Worm (Caenorhabditis elegans) whole organism, midembryonic: ENCODE results near the gene aos-1.

Source experiments
- T22C8.4 ChIP-seq: fragments of 200-800 bp; sonication (Bioruptor generic); IDR thresholded peaks from 2 replicates; pipeline ENCODE4 v1.3.6; 2022; ENCODE audit warnings: missing genetic modification characterization, missing compliant biosample characterization
- cog-1 ChIP-seq: sonication (generic microtip); optimal IDR thresholded peaks from 2 replicates; lab custom pipeline; 2016; ENCODE audit warnings: missing genetic modification characterization, missing compliant biosample characterization
- flt-1 ChIP-seq: fragments of 200-800 bp; sonication (Bioruptor generic); IDR thresholded peaks from 2 replicates; pipeline ENCODE4 v1.3.6; 2022; ENCODE audit warnings: missing genetic modification characterization, missing compliant biosample characterization
- klf-2 ChIP-seq: fragments of 200-800 bp; sonication (Bioruptor generic); conservative IDR thresholded peaks from 2 replicates; pipeline ENCODE4 v1.3.6; 2022; ENCODE audit warnings: missing genetic modification reagents, missing genetic modification characterization, missing compliant biosample characterization
- med-1 ChIP-seq: sonication (generic microtip); optimal IDR thresholded peaks from 2 replicates; lab custom pipeline; 2017; ENCODE audit warnings: missing genetic modification characterization, mild to moderate bottlenecking, missing compliant biosample characterization, antibody characterized with exemption, missing genetic modification reagents; ENCODE audit not compliant: insufficient read depth
- ref-1 ChIP-seq: fragments of 200-800 bp; sonication (Bioruptor generic); conservative IDR thresholded peaks from 2 replicates; pipeline ENCODE4 v1.3.6; 2022; ENCODE audit warnings: missing genetic modification reagents, missing genetic modification characterization, missing compliant biosample characterization
- tab-1 ChIP-seq: fragments of 200-800 bp; sonication (Bioruptor generic); IDR thresholded peaks from 2 replicates; pipeline ENCODE4 v1.3.6; 2022; ENCODE audit warnings: missing genetic modification characterization, missing compliant biosample characterization
- ztf-23 ChIP-seq: fragments of 200-800 bp; sonication (Bioruptor generic); IDR thresholded peaks from 2 replicates; pipeline ENCODE4 v1.3.6; 2022; ENCODE audit warnings: missing genetic modification reagents, missing genetic modification characterization, missing compliant biosample characterization
- ztf-29 ChIP-seq: fragments of 200-800 bp; sonication (Bioruptor generic); IDR thresholded peaks from 2 replicates; pipeline ENCODE4 v1.3.6; 2022; ENCODE audit warnings: missing genetic modification reagents, missing genetic modification characterization, missing compliant biosample characterization

ce11 chrV:10166368-10166767 lies 36.3 kb upstream of the aos-1 start, which contains the start of gene C51E3.6:
- TF ChIP-seq klf-2 (no peak), flt-1 (GFP tag; lab: Robert Waterston, UW) (no peak), cog-1 (tag; lab: Kevin White, UChicago) (no peak), ztf-23 (GFP tag; lab: Robert Waterston, UW) (no peak), ref-1 (GFP tag; lab: Robert Waterston, UW) (no peak), ztf-29 (no peak), med-1 (GFP tag; lab: Kevin White, UChicago) (no peak), T22C8.4 (GFP tag; lab: Robert Waterston, UW) (no peak), tab-1 (GFP tag; lab: Robert Waterston, UW) (no peak)
